Worm (Caenorhabditis elegans): Measurements from ENCODE around the gene sup-10.

Gene sup-10

ce11 chrX:17544349-17544936 lies 16.3 kb downstream of the sup-10 start (continued):
- no peak for TF ChIP-seq ces-1 (GFP tag; optimal IDR thresholded peaks at IDR 0.05)
- TF ChIP-seq lin-38 (GFP tag; IDR thresholded peaks at IDR 0.05), result peak; percentile 85
- TF ChIP-seq lir-3 (tag; optimal IDR thresholded peaks at IDR 0.05), result peak; percentile 15
- TF ChIP-seq skn-1 (tag; optimal IDR thresholded peaks at IDR 0.05), result no peak
- TF ChIP-seq ceh-44 (GFP tag; IDR thresholded peaks at IDR 0.05), result no peak
- TF ChIP-seq unc-130 (GFP tag; optimal IDR thresholded peaks at IDR 0.05), result no peak
- TF ChIP-seq T20F7.1 (GFP tag; optimal IDR thresholded peaks at IDR 0.05), result peak; percentile 84
- peak; percentile 95 for TF ChIP-seq pha-4 (GFP tag; IDR thresholded peaks at IDR 0.05)
- TF ChIP-seq pha-4 (tag; optimal IDR thresholded peaks at IDR 0.05), result no peak
- peak; percentile 79 for TF ChIP-seq mxl-3 (GFP tag; optimal IDR thresholded peaks at IDR 0.05)
- TF ChIP-seq F26F4.8 (GFP tag; conservative IDR thresholded peaks at IDR 0.05), result no peak
- peak; percentile 91 for TF ChIP-seq ctbp-1 (GFP tag; IDR thresholded peaks at IDR 0.05)
- TF ChIP-seq hlh-30 (tag; optimal IDR thresholded peaks at IDR 0.05; ENCODE audit: insufficient read depth), result peak; percentile 53
- peak; percentile 70 for TF ChIP-seq ceh-32 (tag; optimal IDR thresholded peaks at IDR 0.05; ENCODE audit: poor library complexity)
- peak; percentile 98 for TF ChIP-seq nhr-42 (GFP tag; IDR thresholded peaks at IDR 0.05)
- TF ChIP-seq zag-1 (tag; optimal IDR thresholded peaks at IDR 0.05), result peak; percentile 46
- peak; percentile 56 for TF ChIP-seq Y5F2A.4 (GFP tag; optimal IDR thresholded peaks at IDR 0.05)
- TF ChIP-seq lim-7 (GFP tag; IDR thresholded peaks at IDR 0.05), result no peak; the same call in 1 of the 2 replicates
- TF ChIP-seq lin-13 (GFP tag; optimal IDR thresholded peaks at IDR 0.05), result peak; percentile 62
- TF ChIP-seq dve-1 (tag; optimal IDR thresholded peaks at IDR 0.05; ENCODE audit: insufficient read depth), result peak; percentile 84
- peak; percentile 64 to 89 for TF ChIP-seq daf-16 (GFP tag; optimal IDR thresholded peaks at IDR 0.05)
- TF ChIP-seq daf-16 (tag; optimal IDR thresholded peaks at IDR 0.05), result peak; percentile 38
- peak; percentile 48; the same call in 1 of the 2 replicates for TF ChIP-seq mxl-2 (GFP tag; conservative IDR thresholded peaks at IDR 0.05)
- TF ChIP-seq nhr-10 (tag; optimal IDR thresholded peaks at IDR 0.05), result no peak
- TF ChIP-seq R02D3.7 (tag; optimal IDR thresholded peaks at IDR 0.05), result no peak
- no peak for TF ChIP-seq ama-1 (optimal IDR thresholded peaks at IDR 0.05)
- peak; percentile 93 for TF ChIP-seq php-3 (GFP tag; IDR thresholded peaks at IDR 0.05)
- no peak for TF ChIP-seq snpc-1.2 (GFP tag; IDR thresholded peaks at IDR 0.05)
- no peak for TF ChIP-seq daf-12 (tag; optimal IDR thresholded peaks at IDR 0.05)
- TF ChIP-seq snpc-4 (tag; optimal IDR thresholded peaks at IDR 0.05), result no peak
- no peak for TF ChIP-seq attf-4 (tag; optimal IDR thresholded peaks at IDR 0.05)
- no peak; the same call in 1 of the 2 replicates for TF ChIP-seq egl-43 (GFP tag; IDR thresholded peaks at IDR 0.05)
- no peak for TF ChIP-seq lin-39 (tag; optimal IDR thresholded peaks at IDR 0.05)
- TF ChIP-seq saeg-2 (GFP tag; IDR thresholded peaks at IDR 0.05), result peak; percentile 90
- TF ChIP-seq dmd-6 (GFP tag; IDR thresholded peaks at IDR 0.05), result peak; percentile 94
- no peak for TF ChIP-seq jun-1 (tag; optimal IDR thresholded peaks at IDR 0.05)
- peak; percentile 92 for TF ChIP-seq spr-1 (tag; optimal IDR thresholded peaks at IDR 0.05)
- TF ChIP-seq nhr-76 (tag; optimal IDR thresholded peaks at IDR 0.05), result no peak
- TF ChIP-seq nhr-237 (tag; optimal IDR thresholded peaks at IDR 0.05), result peak; percentile 41
- TF ChIP-seq rbr-2 (tag; optimal IDR thresholded peaks at IDR 0.05), result peak; percentile 94
- no peak for TF ChIP-seq Y75B8A.6 (GFP tag; IDR thresholded peaks at IDR 0.05)
- TF ChIP-seq spr-3 (GFP tag; optimal IDR thresholded peaks at IDR 0.05), result peak; percentile 81
- peak; percentile 91 for TF ChIP-seq D1046.2 (GFP tag; IDR thresholded peaks at IDR 0.05)
- no peak for TF ChIP-seq aly-2 (tag; optimal IDR thresholded peaks at IDR 0.05)
- peak; percentile 84 for TF ChIP-seq daf-19 (GFP tag; conservative IDR thresholded peaks at IDR 0.05)
- TF ChIP-seq ceh-28 (tag; optimal IDR thresholded peaks at IDR 0.05), result no peak
- TF ChIP-seq ceh-82 (tag; optimal IDR thresholded peaks at IDR 0.05), result no peak
- peak; percentile 68 for TF ChIP-seq ztf-7 (tag; optimal IDR thresholded peaks at IDR 0.05)
- peak; percentile 97 for TF ChIP-seq nhr-102 (tag; optimal IDR thresholded peaks at IDR 0.05)
- TF ChIP-seq F49E8.2 (tag; optimal IDR thresholded peaks at IDR 0.05; ENCODE audit: borderline replicate concordance), result no peak
- TF ChIP-seq T26A8.4 (GFP tag; IDR thresholded peaks at IDR 0.05), result peak; percentile 98
- TF ChIP-seq lin-15B (tag; optimal IDR thresholded peaks at IDR 0.05), result no peak
